Worm (Caenorhabditis elegans) whole organism, L3 larva: ENCODE results near the gene dct-15.

ENCODE experiments used
- ZK546.5 ChIP-seq: sonication (generic microtip); optimal IDR thresholded peaks from 2 replicates; lab custom pipeline; 2017; ENCODE audit warnings: missing biosample characterization, missing genetic modification characterization
- egl-27 ChIP-seq: sonication (generic microtip); optimal IDR thresholded peaks from 4 replicates; lab custom pipeline; 2017; ENCODE audit warnings: missing biosample characterization, missing genetic modification reagents, missing genetic modification characterization
- nhr-237 ChIP-seq: fragments of 150-350 bp; optimal IDR thresholded peaks from 2 replicates; lab custom pipeline; 2014; ENCODE audit warnings: missing biosample characterization, missing genetic modification characterization
- nhr-76 ChIP-seq: fragments of 150-350 bp; sonication (generic microtip); optimal IDR thresholded peaks from 5 replicates; lab custom pipeline; 2014; ENCODE audit warnings: missing biosample characterization, missing genetic modification characterization
- nhr-77 ChIP-seq: fragments of 150-350 bp; optimal IDR thresholded peaks from 2 replicates; lab custom pipeline; 2014; ENCODE audit warnings: missing biosample characterization, missing genetic modification characterization
- pha-4 ChIP-seq: fragments of 150-350 bp; optimal IDR thresholded peaks from 2 replicates; lab custom pipeline; 2014; ENCODE audit warnings: missing biosample characterization, missing genetic modification reagents, missing genetic modification characterization
- skn-1 ChIP-seq: fragments of 150-350 bp; optimal IDR thresholded peaks from 2 replicates; lab custom pipeline; 2014; ENCODE audit warnings: missing biosample characterization, missing genetic modification characterization
- snpc-4 ChIP-seq: fragments of 150-350 bp; optimal IDR thresholded peaks from 2 replicates; lab custom pipeline; 2014; ENCODE audit warnings: missing biosample characterization, missing genetic modification characterization
- unc-39 ChIP-seq: sonication (generic microtip); optimal IDR thresholded peaks from 4 replicates; lab custom pipeline; 2017; ENCODE audit warnings: missing biosample characterization, missing genetic modification characterization
- zag-1 ChIP-seq: fragments of 150-350 bp; optimal IDR thresholded peaks from 2 replicates; lab custom pipeline; 2014; ENCODE audit warnings: missing biosample characterization, missing genetic modification characterization

DNA sequence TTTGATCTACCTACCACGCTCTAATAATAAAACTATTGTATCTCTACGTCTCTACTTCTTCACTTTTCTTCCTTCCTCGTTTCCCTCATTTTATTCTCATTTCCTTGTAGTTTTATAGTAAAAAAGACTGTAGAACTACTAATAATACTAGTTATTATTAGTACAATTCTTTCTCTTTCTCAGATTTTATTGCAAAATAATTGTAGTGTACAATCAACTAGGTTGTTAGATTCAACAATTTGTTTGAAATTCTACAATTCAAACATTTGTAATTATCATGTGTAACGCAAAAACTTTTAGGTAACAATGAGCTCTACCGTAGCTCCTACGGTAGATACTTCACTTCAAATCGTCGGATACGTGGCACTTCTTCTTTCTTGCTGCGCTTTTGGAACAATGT, 45.2 kb upstream of the dct-15 start, which contains the start of gene K07F5.12:
- TF ChIP-seq pha-4 (tag; lab: Kevin White, UChicago): no peak
- no peak for TF ChIP-seq ZK546.5 (tag; lab: Kevin White, UChicago)
- no peak for TF ChIP-seq egl-27
- TF ChIP-seq nhr-76 (tag; lab: Kevin White, UChicago): no peak
- no peak for TF ChIP-seq snpc-4 (tag; lab: Kevin White, UChicago)
- TF ChIP-seq nhr-237: no peak
- TF ChIP-seq nhr-77: no peak
- TF ChIP-seq zag-1 (tag; lab: Kevin White, UChicago): no peak
- TF ChIP-seq skn-1: no peak
- TF ChIP-seq unc-39 (tag; lab: Kevin White, UChicago): no peak
